Worm (Caenorhabditis elegans) whole organism, L4/young adult: ENCODE data around the gene ced-8.

ENCODE experiments used
- W03F9.2 ChIP-seq: fragments of 150-350 bp; optimal IDR thresholded peaks from 2 replicates; lab custom pipeline; 2014; ENCODE audit warnings: missing biosample characterization, missing genetic modification characterization
- dao-5 ChIP-seq: sonication (generic microtip); optimal IDR thresholded peaks from 2 replicates; lab custom pipeline; 2016; ENCODE audit warnings: missing genotype, missing genetic modification characterization, moderate library complexity, missing compliant biosample characterization
- him-1 ChIP-seq: sonication (generic microtip); optimal IDR thresholded peaks from 2 replicates; lab custom pipeline; 2016; ENCODE audit warnings: missing genotype, missing genetic modification reagents, missing genetic modification characterization, missing compliant biosample characterization

ce11 chrX:8457314-8457713, 40.6 kb upstream of the ced-8 start, which contains the start of gene F16F9.3:
- TF ChIP-seq him-1 (tag; lab: Kevin White, UChicago) (no peak), dao-5 (tag; lab: Kevin White, UChicago) (no peak), W03F9.2 (no peak)
